Fruit fly (Drosophila melanogaster): ENCODE data around the gene CG42713.

Gene CG42713

DNA sequence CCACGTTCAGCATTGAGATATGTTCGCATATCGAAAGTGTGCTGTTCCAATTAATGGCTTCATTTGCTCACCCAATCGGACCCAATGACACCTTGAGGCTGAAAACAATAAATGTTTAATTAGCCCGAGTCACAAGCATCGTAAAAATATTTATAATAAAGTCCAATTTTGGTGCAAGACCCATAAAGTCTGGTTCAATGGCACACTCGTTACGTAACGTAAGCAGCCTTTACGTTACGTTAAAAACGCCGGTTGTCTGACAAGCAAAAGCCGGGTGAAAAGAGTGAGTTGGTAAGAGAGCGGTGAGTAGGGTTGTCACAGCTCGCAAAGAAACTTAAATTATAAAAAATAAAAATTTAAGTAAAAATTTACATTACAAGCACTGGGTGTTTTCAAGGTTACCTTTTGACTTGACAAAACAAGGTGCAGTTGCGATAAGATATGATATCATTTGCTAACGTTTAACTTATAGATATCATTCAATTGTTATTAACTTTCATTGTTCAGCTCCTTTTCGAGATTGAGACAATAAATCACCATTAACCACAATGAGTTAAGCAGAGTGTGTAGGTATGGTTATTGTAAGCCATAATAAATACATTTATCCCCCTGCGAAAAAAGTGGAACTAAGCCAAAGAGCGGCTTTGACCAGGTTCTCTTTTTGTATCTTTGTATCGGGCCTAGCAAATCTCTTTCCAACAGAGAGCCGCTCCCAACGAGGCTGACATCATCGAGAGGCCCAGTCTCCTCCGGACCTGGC is 6.9 kb downstream of the CG42713 start:
- TF ChIP-seq CG1620 (GFP tag; optimal IDR thresholded peaks at IDR 0.05) (no peak), CG7045 (GFP tag; optimal IDR thresholded peaks at IDR 0.05) (no peak), toe (GFP tag; optimal IDR thresholded peaks at IDR 0.05) (no peak), cic (GFP tag; optimal IDR thresholded peaks at IDR 0.05) (no peak), pad (GFP tag; optimal IDR thresholded peaks at IDR 0.05) (no peak), CG14711 (tag; optimal IDR thresholded peaks at IDR 0.05) (peak; percentile 46), bab1 (GFP tag; optimal IDR thresholded peaks at IDR 0.05) (no peak), Clk (GFP tag; optimal IDR thresholded peaks at IDR 0.05) (no peak), Mnt (GFP tag; optimal IDR thresholded peaks at IDR 0.05) (no peak), ovo (GFP tag; optimal IDR thresholded peaks at IDR 0.05) (no peak), CG7101 (tag; optimal IDR thresholded peaks at IDR 0.05) (no peak), CG12768 (GFP tag; optimal IDR thresholded peaks at IDR 0.05) (no peak), Hr96 (GFP tag; optimal IDR thresholded peaks at IDR 0.05) (no peak), tj (GFP tag; optimal IDR thresholded peaks at IDR 0.05) (no peak), CG11617 (GFP tag; optimal IDR thresholded peaks at IDR 0.05) (no peak), cnc (optimal IDR thresholded peaks at IDR 0.05) (no peak), Crg-1 (GFP tag; optimal IDR thresholded peaks at IDR 0.05) (no peak), CG5204 (GFP tag; optimal IDR thresholded peaks at IDR 0.05) (peak; percentile 45), kay (GFP tag; ENCODE audit: borderline replicate concordance) (no peak), CG33017 (tag; optimal IDR thresholded peaks at IDR 0.05) (peak; percentile 10)

DNA sequence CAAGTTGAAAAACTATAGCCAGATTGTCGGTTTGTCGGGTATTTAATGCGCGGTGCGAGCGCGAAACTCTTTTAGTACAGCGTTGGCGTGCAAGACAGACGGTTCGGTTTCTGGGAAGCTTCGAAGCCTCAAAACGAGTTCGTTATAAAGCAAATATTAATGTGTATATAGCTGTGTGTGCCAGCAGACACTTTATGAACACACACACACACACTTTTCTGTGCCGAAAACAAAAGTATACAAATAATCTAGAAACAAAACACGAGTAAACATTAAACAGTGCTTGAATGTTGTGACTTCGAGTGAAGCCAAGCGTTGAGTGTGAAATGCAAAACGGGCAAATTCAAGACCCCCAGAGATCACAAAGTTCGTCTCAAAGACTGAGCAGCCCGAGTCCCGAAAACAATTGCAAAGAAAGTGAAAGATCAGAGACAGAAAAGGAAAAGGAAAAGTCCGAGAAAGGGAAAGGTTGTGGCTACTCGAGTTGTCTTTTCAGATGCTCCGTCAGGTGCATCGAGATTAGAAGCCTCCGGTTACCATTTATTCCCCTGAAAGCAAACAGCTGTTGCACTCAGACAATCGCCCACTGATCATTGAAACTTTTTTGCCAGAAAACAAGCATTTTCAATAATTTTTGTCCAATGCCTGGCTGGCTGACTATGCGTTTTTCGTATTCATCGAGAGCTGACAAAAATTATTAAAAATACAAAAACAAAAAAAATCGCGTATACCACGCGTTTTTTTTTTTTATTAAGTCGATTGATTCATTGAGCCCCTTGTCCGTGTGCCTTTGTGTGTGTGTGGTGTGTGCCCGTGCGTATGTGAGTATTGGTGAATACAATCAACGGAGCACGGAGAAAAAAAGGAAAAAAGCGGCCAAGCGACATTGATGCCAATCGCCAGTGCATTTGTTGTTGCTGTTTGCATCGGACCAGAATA is 7.7 kb downstream of the CG42713 start, which contains the start of gene CG34398:
CG34398 (plus strand) TSS at position 73 of the 939 bp plus-strand sequence.
- TF ChIP-seq bab1 (GFP tag; optimal IDR thresholded peaks at IDR 0.05) = no peak
- no peak for TF ChIP-seq CG33017 (tag; optimal IDR thresholded peaks at IDR 0.05)
- TF ChIP-seq ovo (GFP tag; optimal IDR thresholded peaks at IDR 0.05) = no peak
- TF ChIP-seq tj (GFP tag; optimal IDR thresholded peaks at IDR 0.05) = no peak
- no peak for TF ChIP-seq pad (GFP tag; optimal IDR thresholded peaks at IDR 0.05)

DNA sequence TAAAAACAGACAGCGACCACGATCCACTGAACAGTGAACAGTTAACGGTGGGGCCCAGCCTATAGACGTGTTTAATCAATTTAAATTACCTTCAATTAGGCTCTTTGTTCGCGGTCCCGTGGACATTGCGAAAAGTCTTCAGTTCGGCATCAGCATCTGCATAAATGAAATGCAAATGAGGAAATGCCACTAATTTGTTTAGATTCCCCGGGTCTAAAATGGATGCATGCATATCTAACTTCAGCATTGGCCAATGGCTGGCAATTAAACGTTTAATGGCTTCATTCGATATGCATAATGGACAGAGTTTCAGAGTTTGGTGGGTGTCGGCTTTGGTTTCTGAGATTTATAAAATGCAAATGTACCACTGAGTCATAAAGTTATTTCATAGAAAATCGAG is 10.6 kb downstream of the CG42713 start:
- TF ChIP-seq CG1620 (GFP tag; optimal IDR thresholded peaks at IDR 0.05) (no peak), CG14711 (tag; optimal IDR thresholded peaks at IDR 0.05) (no peak), Clk (GFP tag; optimal IDR thresholded peaks at IDR 0.05) (no peak), cic (GFP tag; optimal IDR thresholded peaks at IDR 0.05) (no peak), CG7101 (tag; optimal IDR thresholded peaks at IDR 0.05) (no peak), Hr96 (GFP tag; optimal IDR thresholded peaks at IDR 0.05) (no peak), CG11617 (GFP tag; optimal IDR thresholded peaks at IDR 0.05) (no peak), Crg-1 (GFP tag; optimal IDR thresholded peaks at IDR 0.05) (no peak), tj (GFP tag; optimal IDR thresholded peaks at IDR 0.05) (no peak), kay (GFP tag; ENCODE audit: borderline replicate concordance) (no peak), CG5204 (GFP tag; optimal IDR thresholded peaks at IDR 0.05) (no peak), CG12768 (GFP tag; optimal IDR thresholded peaks at IDR 0.05) (no peak), ovo (GFP tag; optimal IDR thresholded peaks at IDR 0.05) (no peak), CG7045 (GFP tag; optimal IDR thresholded peaks at IDR 0.05) (no peak), pad (GFP tag; optimal IDR thresholded peaks at IDR 0.05) (no peak), CG33017 (tag; optimal IDR thresholded peaks at IDR 0.05) (no peak), toe (GFP tag; optimal IDR thresholded peaks at IDR 0.05) (no peak), cnc (optimal IDR thresholded peaks at IDR 0.05) (no peak), bab1 (GFP tag; optimal IDR thresholded peaks at IDR 0.05) (no peak)

DNA sequence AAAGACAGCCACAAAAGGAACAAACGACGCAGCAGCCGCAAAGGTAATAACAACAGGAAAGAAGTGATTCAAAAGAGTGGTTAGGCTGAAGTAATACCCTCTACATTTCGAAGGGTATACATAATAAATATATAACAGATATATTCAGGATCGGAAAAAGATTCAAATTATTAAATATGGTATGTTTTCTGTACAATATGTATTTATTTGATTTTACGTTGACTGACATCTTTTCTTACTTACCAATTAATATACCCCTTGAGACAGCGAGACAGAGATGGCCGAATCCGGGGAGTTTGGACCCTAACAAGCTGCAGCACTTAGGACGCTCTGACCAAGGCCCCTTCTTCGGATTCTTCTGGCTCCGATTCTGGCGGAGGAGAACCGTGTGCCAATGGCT is 15.0 kb downstream of the CG42713 start:
- TF ChIP-seq toe (GFP tag; optimal IDR thresholded peaks at IDR 0.05) = no peak
- no peak for TF ChIP-seq pad (GFP tag; optimal IDR thresholded peaks at IDR 0.05)
- TF ChIP-seq Hr96 (GFP tag; optimal IDR thresholded peaks at IDR 0.05) = no peak
- no peak for TF ChIP-seq Clk (GFP tag; optimal IDR thresholded peaks at IDR 0.05)
- no peak for TF ChIP-seq Crg-1 (GFP tag; optimal IDR thresholded peaks at IDR 0.05)
- TF ChIP-seq CG5204 (GFP tag; optimal IDR thresholded peaks at IDR 0.05) = no peak

DNA sequence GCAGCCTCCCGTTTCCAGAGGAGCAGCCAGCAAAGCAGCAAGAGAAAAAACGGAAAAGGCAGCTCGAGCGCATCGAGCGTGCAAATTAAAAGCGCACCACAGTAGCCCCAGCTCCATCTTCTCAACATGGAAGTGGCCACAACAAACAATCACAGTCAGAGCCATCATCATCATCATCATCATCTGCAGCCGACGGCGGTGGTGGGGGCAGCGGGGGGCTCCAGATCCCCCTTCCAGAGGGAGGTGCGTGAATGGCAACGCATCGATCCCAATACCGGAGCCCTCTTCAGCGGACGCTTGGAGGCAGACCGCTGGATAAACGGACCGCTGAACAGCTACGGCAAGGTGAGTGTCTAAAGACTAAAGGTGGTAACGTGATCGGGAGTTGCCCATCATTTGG is 24.5 kb downstream of the CG42713 start:
- TF ChIP-seq Clk (GFP tag; optimal IDR thresholded peaks at IDR 0.05) = no peak
- no peak for TF ChIP-seq CG7045 (GFP tag; optimal IDR thresholded peaks at IDR 0.05)
- TF ChIP-seq Crg-1 (GFP tag; optimal IDR thresholded peaks at IDR 0.05) = no peak
- no peak for TF ChIP-seq Hr96 (GFP tag; optimal IDR thresholded peaks at IDR 0.05)
- no peak for TF ChIP-seq CG5204 (GFP tag; optimal IDR thresholded peaks at IDR 0.05)
- TF ChIP-seq cnc (optimal IDR thresholded peaks at IDR 0.05) = no peak
- no peak for TF ChIP-seq CG11617 (GFP tag; optimal IDR thresholded peaks at IDR 0.05)
- TF ChIP-seq toe (GFP tag; optimal IDR thresholded peaks at IDR 0.05) = no peak
- TF ChIP-seq CG12768 (GFP tag; optimal IDR thresholded peaks at IDR 0.05) = no peak
- no peak for TF ChIP-seq Mnt (GFP tag; optimal IDR thresholded peaks at IDR 0.05)
- TF ChIP-seq tj (GFP tag; optimal IDR thresholded peaks at IDR 0.05) = no peak
- no peak for TF ChIP-seq CG14711 (tag; optimal IDR thresholded peaks at IDR 0.05)
- TF ChIP-seq CG7101 (tag; optimal IDR thresholded peaks at IDR 0.05) = no peak
- TF ChIP-seq kay (GFP tag; ENCODE audit: borderline replicate concordance) = no peak
- no peak for TF ChIP-seq cic (GFP tag; optimal IDR thresholded peaks at IDR 0.05)
- TF ChIP-seq bab1 (GFP tag; optimal IDR thresholded peaks at IDR 0.05) = no peak
- no peak for TF ChIP-seq CG1620 (GFP tag; optimal IDR thresholded peaks at IDR 0.05)
- TF ChIP-seq CG33017 (tag; optimal IDR thresholded peaks at IDR 0.05) = no peak
- TF ChIP-seq pad (GFP tag; optimal IDR thresholded peaks at IDR 0.05) = no peak
- TF ChIP-seq ovo (GFP tag; optimal IDR thresholded peaks at IDR 0.05) = no peak

Measured in whole organism, adult.